Worm (Caenorhabditis elegans) whole organism, late embryonic: Measurements from ENCODE around the gene F59A7.7.

Experiments
- C08G9.2 ChIP-seq: sonication (generic microtip); optimal IDR thresholded peaks from 2 replicates; lab custom pipeline; 2016; ENCODE audit warnings: mild to moderate bottlenecking, missing genetic modification characterization, moderate library complexity, missing compliant biosample characterization
- C38D4.7 ChIP-seq: fragments of 200-800 bp; sonication (Bioruptor generic); optimal IDR thresholded peaks from 2 replicates; lab custom pipeline; 2018; ENCODE audit warnings: mild to moderate bottlenecking, missing genetic modification characterization, moderate library complexity, missing compliant biosample characterization
- F13H6.1 ChIP-seq: sonication (generic microtip); optimal IDR thresholded peaks from 2 replicates; lab custom pipeline; 2016; ENCODE audit warnings: missing genetic modification characterization, missing compliant biosample characterization
- K02D7.2 ChIP-seq: sonication (generic microtip); optimal IDR thresholded peaks from 2 replicates; lab custom pipeline; 2017; ENCODE audit warnings: mild to moderate bottlenecking, missing genetic modification characterization, missing compliant biosample characterization
- K09A11.1 ChIP-seq: sonication (generic microtip); optimal IDR thresholded peaks from 2 replicates; lab custom pipeline; 2017; ENCODE audit warnings: antibody characterized with exemption, mild to moderate bottlenecking, missing genetic modification characterization, missing compliant biosample characterization; ENCODE audit not compliant: insufficient read depth
- T23F11.4 ChIP-seq: fragments of 200-800 bp; sonication (Bioruptor generic); optimal IDR thresholded peaks from 2 replicates; lab custom pipeline; 2018; ENCODE audit warnings: mild to moderate bottlenecking, missing genetic modification characterization, missing compliant biosample characterization
- Y22D7AL.16 ChIP-seq: sonication (generic microtip); optimal IDR thresholded peaks from 2 replicates; lab custom pipeline; 2016; ENCODE audit warnings: missing genetic modification characterization, missing compliant biosample characterization
- ceh-14 ChIP-seq: sonication (generic microtip); optimal IDR thresholded peaks from 2 replicates; lab custom pipeline; 2016; ENCODE audit warnings: missing genotype, missing genetic modification characterization, missing compliant biosample characterization
- ceh-19 ChIP-seq: fragments of 200-800 bp; sonication (Bioruptor generic); optimal IDR thresholded peaks from 2 replicates; lab custom pipeline; 2018; ENCODE audit warnings: mild to moderate bottlenecking, missing genetic modification characterization, missing compliant biosample characterization
- ceh-30 ChIP-seq: fragments of 150-350 bp; optimal IDR thresholded peaks from 2 replicates; lab custom pipeline; 2014; ENCODE audit warnings: missing biosample characterization, missing genetic modification characterization
- ceh-45 ChIP-seq: fragments of 200-800 bp; sonication (Bioruptor generic); IDR thresholded peaks from 2 replicates; pipeline ENCODE4 v1.3.6; 2022; ENCODE audit warnings: missing genetic modification reagents, missing genetic modification characterization, missing compliant biosample characterization
- ceh-48 ChIP-seq: sonication (generic microtip); optimal IDR thresholded peaks from 2 replicates; lab custom pipeline; 2016; ENCODE audit warnings: missing genetic modification characterization, inconsistent platforms, missing compliant biosample characterization
- ceh-6 ChIP-seq: fragments of 200-800 bp; sonication (Bioruptor generic); optimal IDR thresholded peaks from 2 replicates; lab custom pipeline; 2018; ENCODE audit warnings: mild to moderate bottlenecking, missing genetic modification characterization, missing compliant biosample characterization
- dmd-4 ChIP-seq: sonication (generic microtip); optimal IDR thresholded peaks from 2 replicates; lab custom pipeline; 2016; ENCODE audit warnings: borderline replicate concordance, missing genetic modification characterization, missing compliant biosample characterization
- elt-4 ChIP-seq: sonication (generic microtip); optimal IDR thresholded peaks from 2 replicates; lab custom pipeline; 2016; ENCODE audit warnings: missing genetic modification characterization, missing compliant biosample characterization
- eyg-1 ChIP-seq: sonication (generic microtip); optimal IDR thresholded peaks from 2 replicates; lab custom pipeline; 2016; ENCODE audit warnings: missing genotype, missing genetic modification characterization, missing compliant biosample characterization
- fax-1 ChIP-seq: sonication (generic microtip); optimal IDR thresholded peaks from 2 replicates; lab custom pipeline; 2016; ENCODE audit warnings: missing genotype, missing genetic modification characterization, missing compliant biosample characterization
- fkh-10 ChIP-seq: fragments of 150-350 bp; optimal IDR thresholded peaks from 2 replicates; lab custom pipeline; 2014; ENCODE audit warnings: missing biosample characterization, missing genetic modification reagents, missing genetic modification characterization
- gmeb-2 ChIP-seq: sonication (generic microtip); optimal IDR thresholded peaks from 2 replicates; lab custom pipeline; 2016; ENCODE audit warnings: missing genetic modification characterization, inconsistent platforms, missing compliant biosample characterization
- hlh-13 ChIP-seq: fragments of 200-800 bp; sonication (Bioruptor generic); optimal IDR thresholded peaks from 2 replicates; lab custom pipeline; 2018; ENCODE audit warnings: mild to moderate bottlenecking, missing genetic modification characterization, missing compliant biosample characterization
- hlh-15 ChIP-seq: sonication (generic microtip); optimal IDR thresholded peaks from 2 replicates; lab custom pipeline; 2016; ENCODE audit warnings: missing genetic modification characterization, missing compliant biosample characterization
- hlh-6 ChIP-seq: sonication (generic microtip); optimal IDR thresholded peaks from 2 replicates; lab custom pipeline; 2016; ENCODE audit warnings: missing genotype, missing genetic modification characterization, missing compliant biosample characterization
- lim-6 ChIP-seq: sonication (generic microtip); optimal IDR thresholded peaks from 2 replicates; lab custom pipeline; 2016; ENCODE audit warnings: missing genetic modification characterization, missing compliant biosample characterization
- madf-2 ChIP-seq: sonication (generic microtip); optimal IDR thresholded peaks from 2 replicates; lab custom pipeline; 2017; ENCODE audit warnings: missing genetic modification characterization, missing compliant biosample characterization
- mec-3 ChIP-seq: sonication (generic microtip); optimal IDR thresholded peaks from 2 replicates; lab custom pipeline; 2016; ENCODE audit warnings: borderline replicate concordance, missing genetic modification characterization, missing compliant biosample characterization
- nfya-1 ChIP-seq: sonication (generic microtip); optimal IDR thresholded peaks from 2 replicates; lab custom pipeline; 2017; ENCODE audit warnings: missing genetic modification characterization, mild to moderate bottlenecking, missing compliant biosample characterization, antibody characterized with exemption, moderate library complexity
- nhr-11 ChIP-seq: fragments of 150-350 bp; optimal IDR thresholded peaks from 2 replicates; lab custom pipeline; 2014; ENCODE audit warnings: missing biosample characterization, missing genetic modification characterization
- npax-4 ChIP-seq: sonication (generic microtip); optimal IDR thresholded peaks from 2 replicates; lab custom pipeline; 2016; ENCODE audit warnings: missing genetic modification characterization, missing compliant biosample characterization
- odd-2 ChIP-seq: sonication (generic microtip); optimal IDR thresholded peaks from 2 replicates; lab custom pipeline; 2017; ENCODE audit warnings: antibody characterized with exemption, mild to moderate bottlenecking, missing genetic modification characterization, missing compliant biosample characterization
- pat-9 ChIP-seq: fragments of 200-800 bp; sonication (Bioruptor generic); optimal IDR thresholded peaks from 2 replicates; lab custom pipeline; 2018; ENCODE audit warnings: mild to moderate bottlenecking, missing genetic modification characterization, moderate library complexity, missing compliant biosample characterization
- pax-1 ChIP-seq: fragments of 150-350 bp; optimal IDR thresholded peaks from 2 replicates; lab custom pipeline; 2014; ENCODE audit warnings: missing biosample characterization, missing genetic modification characterization
- pha-4 ChIP-seq: fragments of 150-350 bp; optimal IDR thresholded peaks from 2 replicates; lab custom pipeline; 2018; ENCODE audit warnings: missing biosample characterization, missing genetic modification reagents, missing genetic modification characterization
- ref-2 ChIP-seq: sonication (generic microtip); optimal IDR thresholded peaks from 2 replicates; lab custom pipeline; 2016; ENCODE audit warnings: missing genetic modification characterization, missing compliant biosample characterization
- rnt-1 ChIP-seq: sonication (generic microtip); optimal IDR thresholded peaks from 2 replicates; lab custom pipeline; 2016; ENCODE audit warnings: missing genetic modification characterization, missing compliant biosample characterization
- sdc-2 ChIP-seq: sonication (generic microtip); optimal IDR thresholded peaks from 2 replicates; lab custom pipeline; 2016; ENCODE audit warnings: missing genotype, missing genetic modification characterization, missing compliant biosample characterization
- sox-4 ChIP-seq: sonication (generic microtip); optimal IDR thresholded peaks from 2 replicates; lab custom pipeline; 2017; ENCODE audit warnings: mild to moderate bottlenecking, missing genetic modification characterization, inconsistent platforms, missing compliant biosample characterization
- tbx-2 ChIP-seq: sonication (generic microtip); optimal IDR thresholded peaks from 2 replicates; lab custom pipeline; 2016; ENCODE audit warnings: missing genetic modification characterization, missing compliant biosample characterization
- tbx-7 ChIP-seq: sonication (generic microtip); optimal IDR thresholded peaks from 2 replicates; lab custom pipeline; 2016; ENCODE audit warnings: missing genotype, missing genetic modification characterization, missing compliant biosample characterization
- unc-3 ChIP-seq, 2 experiments: fragments of 200-800 bp in 1 of 2; sonication (Bioruptor generic) in 1 of 2; sonication (generic microtip) in 1 of 2; conservative IDR thresholded peaks in 1 of 2; optimal IDR thresholded peaks in 1 of 2; 2 replicates each; pipeline versions ENCODE4 v1.3.6 to Lab custom; 2016 to 2022; ENCODE audit warnings: missing compliant biosample characterization in 2 of 2, missing genetic modification characterization in 2 of 2, missing genetic modification reagents in 1 of 2
- unc-55 ChIP-seq: sonication (generic microtip); optimal IDR thresholded peaks from 2 replicates; lab custom pipeline; 2017; ENCODE audit warnings: missing biosample characterization, missing genetic modification reagents, missing genetic modification characterization
- ztf-16 ChIP-seq: sonication (generic microtip); optimal IDR thresholded peaks from 2 replicates; lab custom pipeline; 2017; ENCODE audit warnings: missing genetic modification characterization, missing compliant biosample characterization

F59A7.7 gene

DNA sequence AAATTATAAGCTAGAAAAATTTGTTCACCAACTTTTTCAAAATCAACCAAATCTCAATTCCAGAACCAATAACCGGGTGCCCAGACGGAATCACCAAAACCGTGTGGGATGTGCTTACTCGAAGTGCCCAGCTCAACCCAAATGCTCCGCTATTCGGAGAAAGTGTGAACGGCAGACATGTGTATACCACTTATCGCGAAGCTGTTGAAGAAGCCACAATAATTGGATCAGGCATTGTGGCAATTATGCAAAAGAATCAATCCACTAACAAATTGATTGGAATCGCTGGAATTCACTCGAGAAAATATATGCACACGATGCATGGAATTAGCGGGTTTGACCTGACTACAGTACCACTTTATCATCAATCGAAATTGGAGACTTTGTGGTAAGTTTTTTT is 42.2 kb upstream of the F59A7.7 start:
- no peak for TF ChIP-seq ceh-30
- TF ChIP-seq gmeb-2 (tag; lab: Kevin White, UChicago) = no peak
- no peak for TF ChIP-seq elt-4
- no peak for TF ChIP-seq nfya-1 (tag; lab: Kevin White, UChicago)
- no peak for TF ChIP-seq dmd-4 (tag; lab: Kevin White, UChicago)
- no peak for TF ChIP-seq tbx-2 (tag; lab: Kevin White, UChicago)
- no peak for TF ChIP-seq unc-55
- no peak for TF ChIP-seq nhr-11
- TF ChIP-seq eyg-1 = no peak
- TF ChIP-seq sox-4 = no peak
- no peak for TF ChIP-seq pax-1 (tag; lab: Kevin White, UChicago)
- no peak for TF ChIP-seq K02D7.2 (tag; lab: Kevin White, UChicago)
- no peak for TF ChIP-seq F13H6.1 (tag; lab: Kevin White, UChicago)
- no peak for TF ChIP-seq odd-2
- no peak for TF ChIP-seq Y22D7AL.16 (tag; lab: Kevin White, UChicago)
- TF ChIP-seq pha-4 (tag; lab: Kevin White, UChicago) = no peak
- TF ChIP-seq C38D4.7 (GFP tag; lab: Kevin White, UChicago) = no peak

ce11 chrV:1975049-1975448 is 36.8 kb upstream of the F59A7.7 start, which contains the start of gene fbxa-201:
fbxa-201 (plus strand) TSS chrV:1975349.
- TF ChIP-seq ceh-19 (no peak), C08G9.2 (tag; lab: Kevin White, UChicago) (no peak), ztf-16 (no peak), T23F11.4 (GFP tag; lab: Kevin White, UChicago) (no peak), pax-1 (tag; lab: Kevin White, UChicago) (no peak), eyg-1 (no peak), mec-3 (tag; lab: Kevin White, UChicago) (no peak), pat-9 (tag; lab: Kevin White, UChicago) (no peak), tbx-7 (tag; lab: Kevin White, UChicago) (no peak), ceh-45 (no peak), unc-55 (no peak), fkh-10 (GFP tag; lab: Kevin White, UChicago) (no peak)

ce11 chrV:1978968-1979367 is 32.9 kb upstream of the F59A7.7 start, which contains the start of gene T08B1.4:
T08B1.4 (plus strand) TSS chrV:1979268.
- TF ChIP-seq C08G9.2 (tag; lab: Kevin White, UChicago) = no peak
- TF ChIP-seq ceh-6 = no peak
- TF ChIP-seq rnt-1 (tag; lab: Kevin White, UChicago) = no peak
- no peak for TF ChIP-seq pax-1 (tag; lab: Kevin White, UChicago)
- TF ChIP-seq ceh-48 (tag; lab: Kevin White, UChicago) = no peak
- no peak for TF ChIP-seq unc-3 (GFP tag; conservative IDR thresholded peaks at IDR 0.05; lab: Robert Waterston, UW)
- TF ChIP-seq unc-3 (tag; optimal IDR thresholded peaks at IDR 0.05; lab: Kevin White, UChicago) = no peak
- TF ChIP-seq fkh-10 (GFP tag; lab: Kevin White, UChicago) = no peak

ce11 chrV:1986954-1987353 is 24.9 kb upstream of the F59A7.7 start, which contains the start of gene T08B1.1:
T08B1.1 (minus strand) TSS chrV:1987045.
- no peak for TF ChIP-seq pax-1 (tag; lab: Kevin White, UChicago)

DNA sequence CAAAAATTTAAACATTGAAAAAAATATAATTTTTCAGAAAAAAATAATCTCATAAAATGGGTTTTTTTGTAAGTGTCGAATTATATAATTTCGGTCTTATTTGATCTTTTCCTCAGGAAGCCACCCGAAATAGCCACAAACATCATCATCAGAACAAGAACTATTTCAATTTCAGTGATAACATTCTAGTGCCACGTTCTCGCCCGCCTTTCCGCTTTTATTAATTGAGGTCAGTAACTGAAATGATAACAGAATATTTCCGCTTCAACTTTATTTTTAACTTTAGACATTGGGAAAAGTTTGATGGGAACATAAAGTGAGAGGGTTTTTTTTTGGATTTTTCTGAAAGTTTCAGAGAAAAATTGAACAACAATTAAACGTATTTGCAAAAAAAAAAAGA is 22.7 kb upstream of the F59A7.7 start:
- TF ChIP-seq T23F11.4 (GFP tag; lab: Kevin White, UChicago) = no peak
- TF ChIP-seq ceh-45 = no peak
- no peak for TF ChIP-seq fkh-10 (GFP tag; lab: Kevin White, UChicago)
- TF ChIP-seq npax-4 (tag; lab: Kevin White, UChicago) = no peak
- no peak for TF ChIP-seq unc-3 (GFP tag; conservative IDR thresholded peaks at IDR 0.05; lab: Robert Waterston, UW)
- TF ChIP-seq unc-3 (tag; optimal IDR thresholded peaks at IDR 0.05; lab: Kevin White, UChicago) = no peak
- TF ChIP-seq lim-6 (tag; lab: Kevin White, UChicago) = no peak
- TF ChIP-seq sdc-2 (tag; lab: Kevin White, UChicago) = no peak
- TF ChIP-seq madf-2 (tag; lab: Kevin White, UChicago) = no peak
- no peak for TF ChIP-seq ceh-14 (tag; lab: Kevin White, UChicago)
- TF ChIP-seq elt-4 = no peak
- TF ChIP-seq hlh-13 (GFP tag; lab: Kevin White, UChicago) = no peak
- TF ChIP-seq hlh-15 = no peak
- TF ChIP-seq unc-55 = no peak
- no peak for TF ChIP-seq ref-2
- TF ChIP-seq hlh-6 = no peak
- no peak for TF ChIP-seq eyg-1
- no peak for TF ChIP-seq fax-1 (tag; lab: Kevin White, UChicago)
- TF ChIP-seq K09A11.1 (tag; lab: Kevin White, UChicago) = no peak
